Fruit fly (Drosophila melanogaster): Measurements from ENCODE around the gene Ubc6.

dm6 chr3R:4967281-4967680 is 14.8 kb upstream of the Ubc6 start:
- no peak for TF ChIP-seq CG8478 (optimal IDR thresholded peaks at IDR 0.05)
- no peak for TF ChIP-seq psq (optimal IDR thresholded peaks at IDR 0.05)
- TF ChIP-seq usp (GFP tag; optimal IDR thresholded peaks at IDR 0.05) = no peak
- TF ChIP-seq Dll (optimal IDR thresholded peaks at IDR 0.05) = no peak
- no peak for TF ChIP-seq pan (optimal IDR thresholded peaks at IDR 0.05)

Data from whole organism.